Fruit fly (Drosophila melanogaster) whole organism, embryonic: ENCODE results near the gene PolG2.

Experiments
- Atf6 ChIP-seq: fragments of 200-800 bp; sonication (Bioruptor generic); IDR thresholded peaks from 2 replicates; pipeline ENCODE4 v1.3.6; 2022; ENCODE audit warnings: missing biosample characterization, missing genetic modification characterization
- BEAF-32 ChIP-seq: fragments of 200-800 bp; sonication (Bioruptor generic); optimal IDR thresholded peaks from 3 replicates; lab custom pipeline; 2017; ENCODE audit warnings: missing biosample characterization, missing genetic modification characterization, mild to moderate bottlenecking, moderate library complexity, missing genetic modification reagents
- CG10431 ChIP-seq: fragments of 200-800 bp; sonication (Bioruptor generic); optimal IDR thresholded peaks from 3 replicates; lab custom pipeline; 2018; ENCODE audit warnings: missing biosample characterization, mild to moderate bottlenecking, missing genetic modification characterization
- CG10543 ChIP-seq: fragments of 200-800 bp; sonication (Bioruptor generic); optimal IDR thresholded peaks from 3 replicates; lab custom pipeline; 2017; ENCODE audit warnings: missing biosample characterization, mild to moderate bottlenecking, missing genetic modification characterization, moderate library complexity
- CG11696 ChIP-seq: fragments of 200-800 bp; sonication (Bioruptor generic); IDR thresholded peaks from 2 replicates; pipeline ENCODE4 v1.3.6; 2022; ENCODE audit warnings: missing biosample characterization, missing genetic modification characterization
- CG12104 ChIP-seq: fragments of 200-800 bp; sonication (Bioruptor generic); optimal IDR thresholded peaks from 3 replicates; lab custom pipeline; 2016; ENCODE audit warnings: missing biosample characterization, missing genetic modification characterization
- CG12219 ChIP-seq: fragments of 200-800 bp; sonication (Bioruptor generic); optimal IDR thresholded peaks from 3 replicates; lab custom pipeline; 2018; ENCODE audit warnings: missing biosample characterization, mild to moderate bottlenecking, missing genetic modification characterization
- CG12659 ChIP-seq: fragments of 200-800 bp; sonication (Bioruptor generic); optimal IDR thresholded peaks from 3 replicates; lab custom pipeline; 2017; ENCODE audit warnings: mild to moderate bottlenecking, missing biosample characterization, missing genetic modification reagents, missing genetic modification characterization
- CG15601 ChIP-seq: fragments of 200-800 bp; sonication (Bioruptor generic); optimal IDR thresholded peaks from 3 replicates; lab custom pipeline; 2019; ENCODE audit warnings: missing biosample characterization, mild to moderate bottlenecking, missing genetic modification characterization, moderate library complexity
- CG1603 ChIP-seq: fragments of 200-800 bp; sonication (Bioruptor generic); optimal IDR thresholded peaks from 2 replicates; lab custom pipeline; 2019; ENCODE audit warnings: missing biosample characterization, mild to moderate bottlenecking, missing genetic modification characterization, moderate library complexity
- CG16813 ChIP-seq: fragments of 200-800 bp; sonication (Bioruptor generic); IDR thresholded peaks from 3 replicates; pipeline ENCODE4 v1.3.6; 2022; ENCODE audit warnings: missing biosample characterization, missing genetic modification characterization; ENCODE audit not compliant: partially characterized antibody
- CG3163 ChIP-seq: fragments of 200-800 bp; sonication (Bioruptor generic); optimal IDR thresholded peaks from 3 replicates; lab custom pipeline; 2016; ENCODE audit warnings: missing biosample characterization, missing genetic modification characterization
- CG3726 ChIP-seq: fragments of 200-800 bp; sonication (Bioruptor generic); IDR thresholded peaks from 3 replicates; pipeline ENCODE4, ENCODE4 v1.3.6; 2022; ENCODE audit warnings: missing biosample characterization, missing genetic modification characterization
- CG4424 ChIP-seq: fragments of 200-800 bp; sonication (Bioruptor generic); optimal IDR thresholded peaks from 3 replicates; lab custom pipeline; 2016; ENCODE audit warnings: missing biosample characterization, missing genetic modification characterization
- CG4707 ChIP-seq: fragments of 200-800 bp; sonication (Bioruptor generic); optimal IDR thresholded peaks from 2 replicates; lab custom pipeline; 2018; ENCODE audit warnings: missing biosample characterization, mild to moderate bottlenecking, missing genetic modification characterization, moderate library complexity
- CG6254 ChIP-seq: fragments of 200-800 bp; sonication (Bioruptor generic); optimal IDR thresholded peaks from 3 replicates; lab custom pipeline; 2017; ENCODE audit warnings: mild to moderate bottlenecking, missing biosample characterization, missing genetic modification reagents, missing genetic modification characterization
- CG6765 ChIP-seq: fragments of 200-800 bp; sonication (Bioruptor generic); optimal IDR thresholded peaks from 3 replicates; lab custom pipeline; 2017; ENCODE audit warnings: missing biosample characterization, mild to moderate bottlenecking, missing genetic modification characterization
- CG8388 ChIP-seq: fragments of 200-800 bp; sonication (Bioruptor generic); optimal IDR thresholded peaks from 2 replicates; lab custom pipeline; 2019; ENCODE audit warnings: missing biosample characterization, mild to moderate bottlenecking, missing genetic modification characterization, moderate library complexity
- CG9932 ChIP-seq: fragments of 200-800 bp; sonication (Bioruptor generic); IDR thresholded peaks from 2 replicates; pipeline ENCODE4 v1.3.6; 2022; ENCODE audit warnings: missing biosample characterization, missing genetic modification characterization
- Eip74EF ChIP-seq, 2 experiments: fragments of 200-800 bp in 1 of 2; fragments of >200 bp in 1 of 2; sonication (Bioruptor generic) in 1 of 2; optimal IDR thresholded peaks; 2 replicates each; lab custom pipeline; 2017 to 2019; ENCODE audit warnings: missing biosample characterization in 2 of 2, missing genetic modification characterization in 2 of 2, mild to moderate bottlenecking in 1 of 2, moderate library complexity in 1 of 2
- Med ChIP-seq: fragments of 200-800 bp; sonication (Bioruptor generic); peaks from one replicate; lab custom pipeline; 2016; ENCODE audit warnings: missing biosample characterization, missing genetic modification characterization, mild to moderate bottlenecking, inconsistent platforms, moderate library complexity
- Meics ChIP-seq: fragments of 200-800 bp; sonication (Bioruptor generic); optimal IDR thresholded peaks from 2 replicates; lab custom pipeline; 2017; ENCODE audit warnings: missing biosample characterization, mild to moderate bottlenecking, missing genetic modification characterization
- Mes4 ChIP-seq: fragments of 200-800 bp; sonication (Bioruptor generic); optimal IDR thresholded peaks from 2 replicates; lab custom pipeline; 2016; ENCODE audit warnings: missing biosample characterization, missing genetic modification characterization
- Optix ChIP-seq: fragments of 200-800 bp; sonication (Bioruptor generic); IDR thresholded peaks from 3 replicates; pipeline ENCODE4 v1.3.6; 2022; ENCODE audit warnings: missing biosample characterization, missing genetic modification characterization
- Sry-δ ChIP-seq: fragments of 200-800 bp; sonication (Bioruptor generic); optimal IDR thresholded peaks from 2 replicates; lab custom pipeline; 2016; ENCODE audit warnings: missing biosample characterization, missing genetic modification characterization
- Taf1 ChIP-seq: fragments of 200-800 bp; sonication (Bioruptor generic); IDR thresholded peaks from 2 replicates; pipeline ENCODE4 v1.3.6; 2022; ENCODE audit warnings: missing biosample characterization, missing genetic modification characterization
- Vsx1 ChIP-seq: fragments of 200-800 bp; sonication (Bioruptor generic); optimal IDR thresholded peaks from 2 replicates; lab custom pipeline; 2017; ENCODE audit warnings: missing biosample characterization, mild to moderate bottlenecking, missing genetic modification characterization, missing genetic modification reagents
- bbx ChIP-seq: fragments of 200-800 bp; sonication (Bioruptor generic); IDR thresholded peaks from 2 replicates; pipeline ENCODE4 v1.3.6; 2022; ENCODE audit warnings: missing biosample characterization, missing genetic modification characterization; ENCODE audit not compliant: partially characterized antibody
- dan ChIP-seq: fragments of 200-800 bp; sonication (Bioruptor generic); IDR thresholded peaks from 2 replicates; pipeline ENCODE4 v1.3.6; 2022; ENCODE audit warnings: missing biosample characterization, missing genetic modification characterization
- dati ChIP-seq: fragments of 200-800 bp; sonication (Bioruptor generic); IDR thresholded peaks from 2 replicates; pipeline ENCODE4 v1.3.6; 2022; ENCODE audit warnings: missing biosample characterization, missing genetic modification characterization
- fd3F ChIP-seq: fragments of 200-800 bp; sonication (Bioruptor generic); optimal IDR thresholded peaks from 2 replicates; lab custom pipeline; 2018; ENCODE audit warnings: missing biosample characterization, mild to moderate bottlenecking, missing genetic modification characterization, moderate library complexity
- gcm ChIP-seq: fragments of 200-800 bp; sonication (Bioruptor generic); optimal IDR thresholded peaks from 2 replicates; lab custom pipeline; 2019; ENCODE audit warnings: missing biosample characterization, mild to moderate bottlenecking, missing genetic modification characterization, moderate library complexity
- hbn ChIP-seq: fragments of 200-800 bp; sonication (Bioruptor generic); IDR thresholded peaks from 2 replicates; pipeline ENCODE4 v1.3.6; 2022; ENCODE audit warnings: missing biosample characterization, missing genetic modification characterization; ENCODE audit not compliant: partially characterized antibody
- ind ChIP-seq: fragments of 200-800 bp; sonication (Bioruptor generic); optimal IDR thresholded peaks from 3 replicates; lab custom pipeline; 2016; ENCODE audit warnings: missing biosample characterization, missing genetic modification characterization
- inv ChIP-seq: fragments of 200-800 bp; sonication (Bioruptor generic); IDR thresholded peaks from 2 replicates; pipeline ENCODE4 v1.3.6; 2022; ENCODE audit warnings: missing biosample characterization, missing genetic modification characterization; ENCODE audit not compliant: partially characterized antibody
- jing ChIP-seq: fragments of 200-800 bp; sonication (Bioruptor generic); optimal IDR thresholded peaks from 2 replicates; lab custom pipeline; 2018; ENCODE audit warnings: missing biosample characterization, mild to moderate bottlenecking, missing genetic modification characterization
- lab ChIP-seq: fragments of 200-800 bp; sonication (Bioruptor generic); optimal IDR thresholded peaks from 3 replicates; lab custom pipeline; 2017; ENCODE audit warnings: missing biosample characterization, missing genetic modification characterization, mild to moderate bottlenecking, moderate library complexity, missing genetic modification reagents
- lilli ChIP-seq: fragments of 200-800 bp; sonication (Bioruptor generic); optimal IDR thresholded peaks from 3 replicates; lab custom pipeline; 2016; ENCODE audit warnings: missing biosample characterization, missing genetic modification characterization
- lmd ChIP-seq: fragments of 200-800 bp; sonication (Bioruptor generic); IDR thresholded peaks from 2 replicates; pipeline ENCODE4 v1.3.6; 2022; ENCODE audit warnings: missing biosample characterization, missing genetic modification characterization
- maf-S ChIP-seq: fragments of 200-800 bp; sonication (Bioruptor generic); optimal IDR thresholded peaks from 2 replicates; lab custom pipeline; 2016; ENCODE audit warnings: missing biosample characterization, missing genetic modification characterization
- odd ChIP-seq: fragments of 200-800 bp; sonication (Bioruptor generic); optimal IDR thresholded peaks from 2 replicates; lab custom pipeline; 2017; ENCODE audit warnings: missing biosample characterization, mild to moderate bottlenecking, missing genetic modification characterization
- peb ChIP-seq: fragments of 200-800 bp; sonication (Bioruptor generic); IDR thresholded peaks from 2 replicates; pipeline ENCODE4 v1.3.6; 2022; ENCODE audit warnings: missing biosample characterization, missing genetic modification characterization
- psq ChIP-seq: fragments of 200-800 bp; sonication (Bioruptor generic); optimal IDR thresholded peaks from 2 replicates; lab custom pipeline; 2017; ENCODE audit warnings: missing biosample characterization, missing genetic modification characterization
- shn ChIP-seq: fragments of 200-800 bp; sonication (Bioruptor generic); optimal IDR thresholded peaks from 3 replicates; lab custom pipeline; 2016; ENCODE audit warnings: missing biosample characterization, missing genetic modification characterization
- ssp ChIP-seq: fragments of 200-800 bp; sonication (Bioruptor generic); IDR thresholded peaks from 2 replicates; pipeline ENCODE4 v1.3.6; 2022; ENCODE audit warnings: missing biosample characterization, missing genetic modification characterization
- tgo ChIP-seq: fragments of 200-800 bp; sonication (Bioruptor generic); IDR thresholded peaks from 3 replicates; pipeline ENCODE4 v1.3.6; 2022; ENCODE audit warnings: missing biosample characterization, missing genetic modification characterization
- wor ChIP-seq: fragments of 200-800 bp; sonication (Bioruptor generic); IDR thresholded peaks from 2 replicates; pipeline ENCODE4 v1.3.6; 2022; ENCODE audit warnings: missing biosample characterization, missing genetic modification characterization
- zf30C ChIP-seq: fragments of 200-800 bp; sonication (Bioruptor generic); optimal IDR thresholded peaks from 3 replicates; lab custom pipeline; 2018; ENCODE audit warnings: missing biosample characterization, mild to moderate bottlenecking, missing genetic modification characterization
- zfh1 ChIP-seq: fragments of 200-800 bp; sonication (Bioruptor generic); IDR thresholded peaks from 3 replicates; pipeline ENCODE4 v1.3.6; 2022; ENCODE audit warnings: missing biosample characterization, missing genetic modification characterization

The PolG2 gene

dm6 chr2L:13783264-13784154, 49.4 kb downstream of the PolG2 start, which contains the start of gene Eato (continued):
- TF ChIP-seq CG6765 (GFP tag; lab: Kevin White, UChicago): no peak
- TF ChIP-seq maf-S: no peak
- no peak for TF ChIP-seq psq
- TF ChIP-seq CG9932: peak; percentile 57; the same call in 1 of the 2 replicates
- peak; percentile 23 for TF ChIP-seq shn (GFP tag; lab: Kevin White, UChicago)
- no peak for TF ChIP-seq Atf6 (GFP tag; lab: Robert Waterston, UW)
- no peak for TF ChIP-seq Taf1 (GFP tag; lab: Robert Waterston, UW)
- peak; percentile 7 for TF ChIP-seq ind (GFP tag; lab: Kevin White, UChicago)
- TF ChIP-seq CG1603: no peak
- peak; percentile 77 for TF ChIP-seq Med (GFP tag; lab: Kevin White, UChicago)
- TF ChIP-seq zfh1 (GFP tag; lab: Robert Waterston, UW): no peak
- TF ChIP-seq Optix (GFP tag; lab: Robert Waterston, UW): no peak
- no peak for TF ChIP-seq CG4707 (GFP tag; lab: Kevin White, UChicago)
- TF ChIP-seq CG3726 (GFP tag; lab: Robert Waterston, UW): no peak
- no peak for TF ChIP-seq CG6254 (GFP tag; lab: Kevin White, UChicago)
- no peak for TF ChIP-seq peb (GFP tag; lab: Robert Waterston, UW)
- TF ChIP-seq dati (GFP tag; lab: Robert Waterston, UW): no peak
- TF ChIP-seq lilli: peak; percentile 42
- TF ChIP-seq CG15601 (tag; lab: Kevin White, UChicago): no peak
- no peak for TF ChIP-seq gcm (GFP tag; lab: Kevin White, UChicago)
- peak; percentile 47 for TF ChIP-seq Sry-δ (GFP tag; lab: Kevin White, UChicago)
- TF ChIP-seq hbn (GFP tag; lab: Robert Waterston, UW): peak; percentile 38; the same call in 1 of the 2 replicates
- no peak for TF ChIP-seq wor (GFP tag; lab: Robert Waterston, UW)
- TF ChIP-seq BEAF-32 (GFP tag; lab: Kevin White, UChicago): peak; percentile 66
- no peak for TF ChIP-seq CG12219
- no peak for TF ChIP-seq odd (GFP tag; lab: Kevin White, UChicago)
- peak; percentile 35 for TF ChIP-seq CG12659 (GFP tag; lab: Kevin White, UChicago)
- TF ChIP-seq dan: no peak
- no peak for TF ChIP-seq jing (GFP tag; lab: Kevin White, UChicago)
- TF ChIP-seq CG11696: no peak
- no peak for TF ChIP-seq fd3F (GFP tag; lab: Kevin White, UChicago)
- TF ChIP-seq CG16813 (GFP tag; lab: Robert Waterston, UW): peak; percentile 55
- TF ChIP-seq CG10543 (GFP tag; lab: Kevin White, UChicago): no peak
- peak; percentile 11 for TF ChIP-seq inv (GFP tag; lab: Robert Waterston, UW)
- no peak for TF ChIP-seq lab (GFP tag; lab: Kevin White, UChicago)
- TF ChIP-seq ssp (GFP tag; lab: Robert Waterston, UW): peak; percentile 67
- TF ChIP-seq bbx (GFP tag; lab: Robert Waterston, UW): peak; percentile 60
- no peak for TF ChIP-seq CG12104 (GFP tag; lab: Kevin White, UChicago)
- TF ChIP-seq tgo (GFP tag; lab: Robert Waterston, UW): no peak
- TF ChIP-seq lmd: 0 out of 2 replicates have a peak, but pooled peaks have one; percentile 13
- TF ChIP-seq CG8388: no peak
- TF ChIP-seq Meics: no peak
- no peak for TF ChIP-seq zf30C
- TF ChIP-seq CG10431 (GFP tag; lab: Kevin White, UChicago): no peak
- no peak for TF ChIP-seq CG3163 (GFP tag; lab: Kevin White, UChicago)
- TF ChIP-seq CG4424 (GFP tag; lab: Kevin White, UChicago): no peak
- TF ChIP-seq Eip74EF (GFP tag; optimal IDR thresholded peaks at IDR 0.05; lab: Kevin White, UChicago): no peak
- TF ChIP-seq Mes4: no peak
- no peak for TF ChIP-seq Vsx1
